Worm (Caenorhabditis elegans) whole organism, L4 larva: ENCODE results near the gene nspe-1.

Experiments
- F37D6.2 ChIP-seq: sonication (generic microtip); optimal IDR thresholded peaks from 2 replicates; lab custom pipeline; 2016; ENCODE audit warnings: mild to moderate bottlenecking, missing genetic modification characterization, missing compliant biosample characterization
- ama-1 ChIP-seq: fragments of 150-350 bp; optimal IDR thresholded peaks from 2 replicates; lab custom pipeline; 2014; ENCODE audit warnings: inconsistent platforms, mixed read lengths
- attf-4 ChIP-seq: sonication (generic microtip); optimal IDR thresholded peaks from 3 replicates; lab custom pipeline; 2017; ENCODE audit warnings: missing biosample characterization, missing genetic modification characterization
- daf-12 ChIP-seq: fragments of 150-350 bp; optimal IDR thresholded peaks from 2 replicates; lab custom pipeline; 2014; ENCODE audit warnings: missing biosample characterization, missing genetic modification reagents, missing genetic modification characterization
- egl-27 ChIP-seq: sonication (generic microtip); optimal IDR thresholded peaks from 3 replicates; lab custom pipeline; 2017; ENCODE audit warnings: missing biosample characterization, missing genetic modification reagents, missing genetic modification characterization
- lin-39 ChIP-seq: fragments of 150-350 bp; optimal IDR thresholded peaks from 2 replicates; lab custom pipeline; 2014; ENCODE audit warnings: missing biosample characterization, missing genetic modification reagents, missing genetic modification characterization
- lsy-2 ChIP-seq, 2 experiments: fragments of 150-350 bp in 1 of 2; sonication (generic microtip) in 1 of 2; optimal IDR thresholded peaks; 2 replicates each; lab custom pipeline; 2014 to 2017; ENCODE audit warnings: missing biosample characterization in 2 of 2, missing genetic modification characterization in 2 of 2
- mxl-2 ChIP-seq: fragments of 200-800 bp; sonication (Bioruptor generic); conservative IDR thresholded peaks from 2 replicates; pipeline ENCODE4 v1.3.6; 2022; ENCODE audit warnings: missing genetic modification reagents, missing genetic modification characterization, missing compliant biosample characterization
- pha-4 ChIP-seq, 2 experiments: fragments of 150-350 bp in 1 of 2; fragments of 200-800 bp in 1 of 2; sonication (Bioruptor generic) in 1 of 2; IDR thresholded peaks in 1 of 2; optimal IDR thresholded peaks in 1 of 2; 2 replicates each; pipeline versions ENCODE4 v1.3.6 to Lab custom; 2014 to 2022; ENCODE audit warnings: missing genetic modification characterization in 2 of 2, missing genetic modification reagents in 2 of 2, missing biosample characterization in 1 of 2, missing compliant biosample characterization in 1 of 2
- snpc-4 ChIP-seq: fragments of 150-350 bp; optimal IDR thresholded peaks from 2 replicates; lab custom pipeline; 2014; ENCODE audit warnings: missing biosample characterization, missing genetic modification characterization
- zag-1 ChIP-seq: fragments of 150-350 bp; optimal IDR thresholded peaks from 2 replicates; lab custom pipeline; 2014; ENCODE audit warnings: missing biosample characterization, missing genetic modification characterization
- zfp-3 ChIP-seq: fragments of 200-800 bp; sonication (Bioruptor generic); conservative IDR thresholded peaks from 2 replicates; pipeline ENCODE4 v1.3.6; 2022; ENCODE audit warnings: missing genetic modification reagents, missing genetic modification characterization, missing compliant biosample characterization

- TF ChIP-seq egl-27 (tag; lab: Kevin White, UChicago) (no peak), lsy-2 (tag; optimal IDR thresholded peaks at IDR 0.05; lab: Kevin White, UChicago) (no peak), ama-1 (no peak), lin-39 (tag; lab: Kevin White, UChicago) (no peak), pha-4 (GFP tag; IDR thresholded peaks at IDR 0.05; lab: Robert Waterston, UW) (no peak), pha-4 (tag; optimal IDR thresholded peaks at IDR 0.05; lab: Kevin White, UChicago) (no peak), zfp-3 (GFP tag; lab: Robert Waterston, UW) (no peak), zag-1 (no peak), daf-12 (no peak), F37D6.2 (tag; lab: Kevin White, UChicago) (no peak), snpc-4 (tag; lab: Kevin White, UChicago) (no peak), mxl-2 (GFP tag; lab: Robert Waterston, UW) (no peak), attf-4 (tag; lab: Kevin White, UChicago) (no peak)
These were observed 1.4 kb upstream of the nspe-1 start, which contains the start of gene nspe-8 for ce11 chrII:12621908-12622566.
